Worm (Caenorhabditis elegans) whole organism, late embryonic: Measurements from ENCODE around the gene F14H8.2.

Experiments used
- F13H6.1 ChIP-seq: sonication (generic microtip); optimal IDR thresholded peaks from 2 replicates; lab custom pipeline; 2016; ENCODE audit warnings: missing genetic modification characterization, missing compliant biosample characterization
- T23F11.4 ChIP-seq: fragments of 200-800 bp; sonication (Bioruptor generic); optimal IDR thresholded peaks from 2 replicates; lab custom pipeline; 2018; ENCODE audit warnings: mild to moderate bottlenecking, missing genetic modification characterization, missing compliant biosample characterization
- ahr-1 ChIP-seq: sonication (generic microtip); optimal IDR thresholded peaks from 2 replicates; lab custom pipeline; 2016; ENCODE audit warnings: missing genetic modification characterization, missing compliant biosample characterization
- ceh-14 ChIP-seq: sonication (generic microtip); optimal IDR thresholded peaks from 2 replicates; lab custom pipeline; 2016; ENCODE audit warnings: missing genotype, missing genetic modification characterization, missing compliant biosample characterization
- ceh-18 ChIP-seq: sonication (generic microtip); optimal IDR thresholded peaks from 2 replicates; lab custom pipeline; 2016; ENCODE audit warnings: missing genetic modification characterization, missing compliant biosample characterization
- ceh-30 ChIP-seq: fragments of 150-350 bp; optimal IDR thresholded peaks from 2 replicates; lab custom pipeline; 2014; ENCODE audit warnings: missing biosample characterization, missing genetic modification characterization
- ceh-34 ChIP-seq: sonication (generic microtip); optimal IDR thresholded peaks from 2 replicates; lab custom pipeline; 2016; ENCODE audit warnings: mild to moderate bottlenecking, missing genetic modification characterization, missing compliant biosample characterization
- ceh-48 ChIP-seq: sonication (generic microtip); optimal IDR thresholded peaks from 2 replicates; lab custom pipeline; 2016; ENCODE audit warnings: missing genetic modification characterization, inconsistent platforms, missing compliant biosample characterization
- ceh-6 ChIP-seq: fragments of 200-800 bp; sonication (Bioruptor generic); optimal IDR thresholded peaks from 2 replicates; lab custom pipeline; 2018; ENCODE audit warnings: mild to moderate bottlenecking, missing genetic modification characterization, missing compliant biosample characterization
- che-1 ChIP-seq: sonication (generic microtip); optimal IDR thresholded peaks from 2 replicates; lab custom pipeline; 2016; ENCODE audit warnings: mild to moderate bottlenecking, missing genetic modification characterization, missing compliant biosample characterization
- dmd-4 ChIP-seq: sonication (generic microtip); optimal IDR thresholded peaks from 2 replicates; lab custom pipeline; 2016; ENCODE audit warnings: borderline replicate concordance, missing genetic modification characterization, missing compliant biosample characterization
- dve-1 ChIP-seq: sonication (generic microtip); optimal IDR thresholded peaks from 2 replicates; lab custom pipeline; 2017; ENCODE audit warnings: antibody characterized with exemption, mild to moderate bottlenecking, missing genetic modification characterization, missing compliant biosample characterization
- ets-4 ChIP-seq: sonication (generic microtip); optimal IDR thresholded peaks from 2 replicates; lab custom pipeline; 2016; ENCODE audit warnings: missing genetic modification characterization, missing compliant biosample characterization
- eyg-1 ChIP-seq: sonication (generic microtip); optimal IDR thresholded peaks from 2 replicates; lab custom pipeline; 2016; ENCODE audit warnings: missing genotype, missing genetic modification characterization, missing compliant biosample characterization
- fkh-10 ChIP-seq: fragments of 150-350 bp; optimal IDR thresholded peaks from 2 replicates; lab custom pipeline; 2014; ENCODE audit warnings: missing biosample characterization, missing genetic modification reagents, missing genetic modification characterization
- hlh-15 ChIP-seq: sonication (generic microtip); optimal IDR thresholded peaks from 2 replicates; lab custom pipeline; 2016; ENCODE audit warnings: missing genetic modification characterization, missing compliant biosample characterization
- lim-6 ChIP-seq: sonication (generic microtip); optimal IDR thresholded peaks from 2 replicates; lab custom pipeline; 2016; ENCODE audit warnings: missing genetic modification characterization, missing compliant biosample characterization
- lin-11 ChIP-seq: fragments of 200-800 bp; sonication (Bioruptor generic); optimal IDR thresholded peaks from 2 replicates; lab custom pipeline; 2018; ENCODE audit warnings: mild to moderate bottlenecking, missing genetic modification characterization, missing compliant biosample characterization
- nfya-1 ChIP-seq: sonication (generic microtip); optimal IDR thresholded peaks from 2 replicates; lab custom pipeline; 2017; ENCODE audit warnings: missing genetic modification characterization, mild to moderate bottlenecking, missing compliant biosample characterization, antibody characterized with exemption, moderate library complexity
- nhr-11 ChIP-seq: fragments of 150-350 bp; optimal IDR thresholded peaks from 2 replicates; lab custom pipeline; 2014; ENCODE audit warnings: missing biosample characterization, missing genetic modification characterization
- nhr-232 ChIP-seq: sonication (generic microtip); optimal IDR thresholded peaks from 2 replicates; lab custom pipeline; 2016; ENCODE audit warnings: missing genetic modification characterization, missing compliant biosample characterization
- npax-4 ChIP-seq: sonication (generic microtip); optimal IDR thresholded peaks from 2 replicates; lab custom pipeline; 2016; ENCODE audit warnings: missing genetic modification characterization, missing compliant biosample characterization
- pat-9 ChIP-seq: fragments of 200-800 bp; sonication (Bioruptor generic); optimal IDR thresholded peaks from 2 replicates; lab custom pipeline; 2018; ENCODE audit warnings: mild to moderate bottlenecking, missing genetic modification characterization, moderate library complexity, missing compliant biosample characterization
- pax-1 ChIP-seq: fragments of 150-350 bp; optimal IDR thresholded peaks from 2 replicates; lab custom pipeline; 2014; ENCODE audit warnings: missing biosample characterization, missing genetic modification characterization
- ref-2 ChIP-seq: sonication (generic microtip); optimal IDR thresholded peaks from 2 replicates; lab custom pipeline; 2016; ENCODE audit warnings: missing genetic modification characterization, missing compliant biosample characterization
- sdc-2 ChIP-seq: sonication (generic microtip); optimal IDR thresholded peaks from 2 replicates; lab custom pipeline; 2016; ENCODE audit warnings: missing genotype, missing genetic modification characterization, missing compliant biosample characterization
- tbx-2 ChIP-seq: sonication (generic microtip); optimal IDR thresholded peaks from 2 replicates; lab custom pipeline; 2016; ENCODE audit warnings: missing genetic modification characterization, missing compliant biosample characterization
- tbx-7 ChIP-seq: sonication (generic microtip); optimal IDR thresholded peaks from 2 replicates; lab custom pipeline; 2016; ENCODE audit warnings: missing genotype, missing genetic modification characterization, missing compliant biosample characterization
- unc-3 ChIP-seq, 2 experiments: fragments of 200-800 bp in 1 of 2; sonication (Bioruptor generic) in 1 of 2; sonication (generic microtip) in 1 of 2; conservative IDR thresholded peaks in 1 of 2; optimal IDR thresholded peaks in 1 of 2; 2 replicates each; pipeline versions ENCODE4 v1.3.6 to Lab custom; 2016 to 2022; ENCODE audit warnings: missing compliant biosample characterization in 2 of 2, missing genetic modification characterization in 2 of 2, missing genetic modification reagents in 1 of 2
- unc-86 ChIP-seq: sonication (generic microtip); optimal IDR thresholded peaks from 2 replicates; lab custom pipeline; 2016; ENCODE audit warnings: missing genetic modification characterization, missing compliant biosample characterization

The F14H8.2 gene

DNA sequence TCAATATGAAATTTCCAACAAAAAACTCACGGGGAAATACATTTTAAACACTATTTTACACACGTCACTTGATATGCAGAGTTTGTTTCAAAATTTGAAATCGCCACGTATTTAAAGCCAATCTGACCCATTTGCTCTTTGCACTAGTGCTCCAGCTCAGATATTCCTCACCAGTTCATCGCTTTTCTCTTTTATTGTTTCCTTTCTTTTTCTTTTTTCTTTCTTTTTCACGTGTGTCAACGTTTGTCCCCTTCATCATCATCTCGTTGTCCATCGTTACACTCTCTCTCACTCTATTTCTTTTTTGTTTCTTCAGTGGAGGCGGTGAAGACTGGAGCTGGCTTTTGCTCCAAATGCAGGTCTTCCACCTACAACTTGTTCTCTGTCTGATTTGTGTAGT is 35.5 kb downstream of the F14H8.2 start, which contains the start of gene F02D8.4:
F02D8.4 (plus strand) TSS at position 301 of the 400 bp plus-strand sequence.
- no peak for TF ChIP-seq T23F11.4 (GFP tag; lab: Kevin White, UChicago)
- no peak for TF ChIP-seq unc-86 (tag; lab: Kevin White, UChicago)
- no peak for TF ChIP-seq tbx-7 (tag; lab: Kevin White, UChicago)
- no peak for TF ChIP-seq hlh-15 (tag; lab: Kevin White, UChicago)

DNA sequence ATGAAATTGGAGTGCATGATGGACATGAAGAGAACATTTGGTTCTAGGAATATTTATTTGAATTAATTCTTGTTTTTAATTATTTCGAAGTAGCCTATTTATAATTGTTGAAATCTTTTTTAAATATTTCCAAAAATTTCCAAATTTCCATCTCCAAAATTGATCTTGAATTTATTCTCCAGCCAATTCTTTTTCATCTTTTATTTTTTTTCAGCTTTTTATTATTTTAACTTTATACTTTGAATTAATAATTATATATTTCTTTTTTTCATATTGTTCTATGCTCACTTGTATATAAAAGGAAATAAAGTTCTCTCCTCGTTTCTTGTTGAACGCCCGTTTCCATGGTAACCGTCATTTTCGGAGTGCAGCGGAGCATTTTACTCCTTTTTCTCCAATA is 40.2 kb downstream of the F14H8.2 start, which contains the start of gene xbx-1:
xbx-1 (plus strand) TSS at position 301 of the 400 bp plus-strand sequence.
- no peak for TF ChIP-seq F13H6.1 (tag; lab: Kevin White, UChicago)
- no peak for TF ChIP-seq dve-1 (tag; lab: Kevin White, UChicago)
- TF ChIP-seq tbx-2 (tag; lab: Kevin White, UChicago): no peak
- TF ChIP-seq ceh-14 (tag; lab: Kevin White, UChicago): no peak
- TF ChIP-seq ceh-30: no peak
- TF ChIP-seq unc-3 (GFP tag; conservative IDR thresholded peaks at IDR 0.05; lab: Robert Waterston, UW): no peak
- TF ChIP-seq unc-3 (tag; optimal IDR thresholded peaks at IDR 0.05; lab: Kevin White, UChicago): no peak
- TF ChIP-seq nhr-232 (tag; lab: Kevin White, UChicago): no peak
- no peak for TF ChIP-seq fkh-10 (GFP tag; lab: Kevin White, UChicago)

- no peak for TF ChIP-seq npax-4 (tag; lab: Kevin White, UChicago)
- TF ChIP-seq lin-11 (tag; lab: Kevin White, UChicago): no peak
- no peak for TF ChIP-seq sdc-2 (tag; lab: Kevin White, UChicago)
- no peak for TF ChIP-seq tbx-2 (tag; lab: Kevin White, UChicago)
- TF ChIP-seq ceh-48 (tag; lab: Kevin White, UChicago): no peak
- no peak for TF ChIP-seq pax-1 (tag; lab: Kevin White, UChicago)
- no peak for TF ChIP-seq che-1
- no peak for TF ChIP-seq ceh-34 (tag; lab: Kevin White, UChicago)
- no peak for TF ChIP-seq ceh-30
- no peak for TF ChIP-seq ref-2 (tag; lab: Kevin White, UChicago)
- TF ChIP-seq ceh-6 (GFP tag; lab: Kevin White, UChicago): no peak
- no peak for TF ChIP-seq ets-4 (tag; lab: Kevin White, UChicago)
- TF ChIP-seq dmd-4 (tag; lab: Kevin White, UChicago): no peak
- TF ChIP-seq nfya-1: no peak
- TF ChIP-seq nhr-11: no peak
- no peak for TF ChIP-seq pat-9 (tag; lab: Kevin White, UChicago)
- TF ChIP-seq T23F11.4 (GFP tag; lab: Kevin White, UChicago): no peak
Observed at ce11 chrV:14978205-14978751, 41.9 kb downstream of the F14H8.2 start, which contains the start of the genes grd-12 and F02D8.1. Gene grd-12 (plus strand): TSS chrV:14978505. Gene F02D8.1 (minus strand): TSS chrV:14978701.

DNA sequence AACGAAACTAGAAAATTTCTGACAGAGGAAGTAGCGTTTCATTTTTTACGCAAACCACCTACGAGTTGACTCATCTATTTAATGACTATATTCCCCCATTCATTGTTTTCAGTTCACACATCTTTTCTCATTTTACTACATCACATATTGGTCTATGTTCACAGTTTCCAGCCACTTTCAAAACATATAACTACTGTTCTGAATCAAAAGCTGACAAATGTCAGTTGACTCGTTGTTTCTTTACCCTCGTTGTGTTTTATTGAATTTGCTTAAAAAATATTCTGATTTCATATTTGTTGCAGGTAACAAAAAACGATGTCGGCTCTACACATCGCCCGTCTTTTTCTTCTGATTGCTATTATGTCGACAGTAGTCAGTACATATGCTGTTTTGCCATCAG is 49.0 kb downstream of the F14H8.2 start, which contains the start of gene nlp-59:
nlp-59 (plus strand) TSS at position 301 of the 400 bp plus-strand sequence.
- TF ChIP-seq lim-6 (tag; lab: Kevin White, UChicago) (no peak), eyg-1 (no peak), ahr-1 (tag; lab: Kevin White, UChicago) (no peak), ceh-18 (tag; lab: Kevin White, UChicago) (no peak)
